Fruit fly (Drosophila melanogaster): ENCODE results near the gene armi.

DNA sequence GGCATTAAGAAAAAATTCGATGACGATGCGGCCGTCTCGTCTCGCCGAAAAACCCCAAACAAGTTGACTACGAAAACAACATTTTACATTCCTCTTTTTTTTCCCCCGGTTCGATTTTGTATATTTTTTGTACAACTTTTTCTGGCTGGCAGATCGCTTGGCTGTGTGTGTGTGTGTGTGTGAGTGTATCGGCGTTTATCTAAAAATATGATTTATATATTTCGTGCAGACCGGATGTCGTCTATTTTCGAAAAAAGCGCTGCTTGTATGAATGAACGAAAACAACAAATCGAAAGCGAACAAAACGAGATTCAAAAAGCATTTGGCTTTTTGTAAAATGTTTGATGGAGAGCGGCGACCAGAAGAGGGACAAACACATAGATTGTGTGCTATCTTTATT is 27.2 kb upstream of the armi start:
- no peak for TF ChIP-seq CG9139 (GFP tag; optimal IDR thresholded peaks at IDR 0.05)
- TF ChIP-seq CG1621 (tag; optimal IDR thresholded peaks at IDR 0.05) = no peak
- TF ChIP-seq CG8119 (GFP tag; IDR thresholded peaks at IDR 0.05) = no peak
